Worm (Caenorhabditis elegans) whole organism, L2 larva: ENCODE measurements around the gene glb-20.

Source experiments
- F13H6.1 ChIP-seq: sonication (generic microtip); optimal IDR thresholded peaks from 2 replicates; lab custom pipeline; 2016; ENCODE audit warnings: missing genetic modification characterization, missing compliant biosample characterization
- ceh-82 ChIP-seq: fragments of 150-350 bp; optimal IDR thresholded peaks from 2 replicates; lab custom pipeline; 2014; ENCODE audit warnings: missing biosample characterization, missing genetic modification characterization
- dmd-4 ChIP-seq: sonication (generic microtip); optimal IDR thresholded peaks from 2 replicates; lab custom pipeline; 2017; ENCODE audit warnings: missing biosample characterization, missing genetic modification characterization
- mdl-1 ChIP-seq, 2 experiments: fragments of 150-350 bp in 1 of 2; sonication (generic microtip) in 1 of 2; optimal IDR thresholded peaks; 2 replicates each; lab custom pipeline; 2017; ENCODE audit warnings: missing biosample characterization in 2 of 2, missing genetic modification characterization in 2 of 2
- nhr-25 ChIP-seq: fragments of 150-350 bp; sonication (generic microtip); optimal IDR thresholded peaks from 3 replicates; lab custom pipeline; 2014; ENCODE audit warnings: missing biosample characterization, missing genetic modification characterization
- nhr-77 ChIP-seq: fragments of 150-350 bp; optimal IDR thresholded peaks from 2 replicates; lab custom pipeline; 2014; ENCODE audit warnings: missing biosample characterization, missing genetic modification characterization
- skn-1 ChIP-seq: sonication (generic microtip); optimal IDR thresholded peaks from 2 replicates; lab custom pipeline; 2017; ENCODE audit warnings: missing biosample characterization, missing genetic modification characterization
- sma-3 ChIP-seq: sonication (generic microtip); optimal IDR thresholded peaks from 2 replicates; lab custom pipeline; 2016; ENCODE audit warnings: missing genetic modification reagents, missing genetic modification characterization, missing compliant biosample characterization
- unc-39 ChIP-seq: fragments of 150-350 bp; optimal IDR thresholded peaks from 2 replicates; lab custom pipeline; 2014; ENCODE audit warnings: missing biosample characterization, missing genetic modification characterization
- zag-1 ChIP-seq: fragments of 150-350 bp; optimal IDR thresholded peaks from 2 replicates; lab custom pipeline; 2014; ENCODE audit warnings: missing biosample characterization, missing genetic modification characterization

- TF ChIP-seq ceh-82 = no peak
- no peak for TF ChIP-seq nhr-25 (tag; lab: Kevin White, UChicago)
- TF ChIP-seq F13H6.1 = no peak
- no peak for TF ChIP-seq mdl-1 (tag; optimal IDR thresholded peaks at IDR 0.05; lab: Kevin White, UChicago)
- no peak for TF ChIP-seq skn-1 (tag; lab: Kevin White, UChicago)
- no peak for TF ChIP-seq nhr-77 (tag; lab: Kevin White, UChicago)
- no peak for TF ChIP-seq dmd-4 (tag; lab: Kevin White, UChicago)
- TF ChIP-seq sma-3 (GFP tag; lab: Kevin White, UChicago) = no peak
- TF ChIP-seq unc-39 = no peak
- TF ChIP-seq zag-1 (tag; lab: Kevin White, UChicago) = no peak
These were observed 35.2 kb upstream of the glb-20 start, which contains the start of gene col-44 for ce11 chrX:13591175-13591574.
